Worm (Caenorhabditis elegans): ENCODE results near the gene dot-1.2.

DNA sequence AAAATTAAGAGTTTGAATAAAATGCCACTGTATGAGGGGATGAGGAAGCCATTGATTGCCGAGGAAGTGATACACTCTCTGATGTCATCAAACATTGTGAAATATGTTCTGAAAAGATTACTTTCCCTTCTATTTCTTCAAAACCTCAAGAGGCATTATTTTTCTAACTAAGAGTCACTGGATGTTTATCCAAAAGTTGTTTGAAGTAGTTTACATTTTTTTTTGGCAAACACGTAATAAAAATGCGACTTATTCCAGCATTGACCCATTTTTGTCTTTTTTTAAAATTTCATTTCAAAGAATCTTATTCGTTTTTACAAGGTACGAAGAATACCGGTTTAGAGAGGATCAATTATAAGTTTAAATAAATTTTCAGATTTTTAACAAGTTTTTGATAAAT is 38.1 kb upstream of the dot-1.2 start, which contains the start of gene Y62H9A.11:
- TF ChIP-seq unc-39 (tag; optimal IDR thresholded peaks at IDR 0.05) (no peak), nhr-12 (tag; optimal IDR thresholded peaks at IDR 0.05) (no peak), mab-5 (tag; optimal IDR thresholded peaks at IDR 0.05) (no peak), elt-3 (tag; optimal IDR thresholded peaks at IDR 0.05) (no peak), lin-13 (tag; optimal IDR thresholded peaks at IDR 0.05) (no peak), mep-1 (tag; optimal IDR thresholded peaks at IDR 0.05) (no peak), nhr-28 (tag; optimal IDR thresholded peaks at IDR 0.05) (no peak), lsy-2 (tag; optimal IDR thresholded peaks at IDR 0.05) (no peak), nhr-76 (tag; optimal IDR thresholded peaks at IDR 0.05) (no peak), snpc-4 (tag; optimal IDR thresholded peaks at IDR 0.05) (no peak), elt-1 (tag; optimal IDR thresholded peaks at IDR 0.05; ENCODE audit: borderline replicate concordance, insufficient read depth) (no peak), nhr-237 (tag; optimal IDR thresholded peaks at IDR 0.05) (no peak), pha-4 (tag; optimal IDR thresholded peaks at IDR 0.05) (no peak)

Measured in whole organism, mixed stage, embryonic.